Fruit fly (Drosophila melanogaster): ENCODE measurements around the gene CG32816.

DNA sequence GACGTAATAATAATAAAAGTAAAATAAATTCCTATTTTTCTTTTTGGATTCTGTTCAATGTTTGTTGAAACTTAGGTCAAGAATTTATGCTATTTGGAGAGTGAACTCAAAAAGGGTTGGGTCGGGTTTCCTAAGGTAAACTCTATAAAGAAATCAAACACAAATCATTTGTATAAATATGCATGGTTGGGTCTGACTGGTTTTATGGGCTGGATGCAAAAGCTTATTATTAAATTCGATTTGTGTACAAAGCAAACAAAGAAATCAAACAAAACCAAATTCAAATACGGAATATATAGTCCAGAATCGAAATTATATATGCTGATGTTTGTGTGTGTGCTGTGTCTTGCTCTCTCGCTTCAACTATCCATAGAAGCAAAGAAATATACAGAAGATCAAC is 45.1 kb upstream of the CG32816 start:
- TF ChIP-seq CG15710 (tag; optimal IDR thresholded peaks at IDR 0.05) (no peak), Pif1A (GFP tag; optimal IDR thresholded peaks at IDR 0.05) (no peak), CG4496 (GFP tag; IDR thresholded peaks at IDR 0.05) (no peak), Snoo (tag; optimal IDR thresholded peaks at IDR 0.05) (no peak), CG32121 (GFP tag; IDR thresholded peaks at IDR 0.05) (no peak), EcR (GFP tag; optimal IDR thresholded peaks at IDR 0.05) (no peak), Pif1B (GFP tag; optimal IDR thresholded peaks at IDR 0.05) (no peak), rn (GFP tag; IDR thresholded peaks at IDR 0.05) (no peak)

Measured in whole organism, pupa.